Worm (Caenorhabditis elegans): ENCODE data around the gene M03F4.4.

- no peak for TF ChIP-seq unc-130 (GFP tag; optimal IDR thresholded peaks at IDR 0.05)
- no peak for TF ChIP-seq rcor-1 (GFP tag; IDR thresholded peaks at IDR 0.05)
- no peak for TF ChIP-seq lag-1 (GFP tag; IDR thresholded peaks at IDR 0.05)
- TF ChIP-seq pha-4 (tag; optimal IDR thresholded peaks at IDR 0.05) = no peak
- no peak for TF ChIP-seq tlf-1 (GFP tag; optimal IDR thresholded peaks at IDR 0.05)
- TF ChIP-seq sea-2 (GFP tag; IDR thresholded peaks at IDR 0.05) = no peak
- no peak for TF ChIP-seq B0035.1 (tag; optimal IDR thresholded peaks at IDR 0.05)
- no peak for TF ChIP-seq akir-1 (GFP tag; optimal IDR thresholded peaks at IDR 0.05)
- TF ChIP-seq lsy-27 (tag; optimal IDR thresholded peaks at IDR 0.05; ENCODE audit: borderline replicate concordance, insufficient read depth) = no peak
- no peak for TF ChIP-seq ztf-18 (tag; optimal IDR thresholded peaks at IDR 0.05)
- no peak for TF ChIP-seq nfya-1 (tag; optimal IDR thresholded peaks at IDR 0.05; ENCODE audit: borderline replicate concordance, insufficient read depth)
Measured at ce11 chrX:4947749-4948148, 9.5 kb downstream of the M03F4.4 start, which contains the start of gene tyra-3.

Data from whole organism, young adult.